Worm (Caenorhabditis elegans) whole organism, early embryonic: ENCODE data around the gene moc-6.

Source experiments
- B0310.2 ChIP-seq: sonication (generic microtip); optimal IDR thresholded peaks from 2 replicates; lab custom pipeline; 2016; ENCODE audit warnings: mild to moderate bottlenecking, missing genetic modification characterization, missing compliant biosample characterization
- ama-1 ChIP-seq: fragments of 150-350 bp; optimal IDR thresholded peaks from 2 replicates; lab custom pipeline; 2014
- ets-7 ChIP-seq: sonication (generic microtip); optimal IDR thresholded peaks from 2 replicates; lab custom pipeline; 2016; ENCODE audit warnings: missing genotype, missing genetic modification characterization, missing compliant biosample characterization
- hnd-1 ChIP-seq: sonication (generic microtip); optimal IDR thresholded peaks from 2 replicates; lab custom pipeline; 2016; ENCODE audit warnings: missing genetic modification characterization, missing compliant biosample characterization
- pes-1 ChIP-seq: fragments of 200-800 bp; sonication (Bioruptor generic); IDR thresholded peaks from 2 replicates; pipeline ENCODE4 v1.3.6; 2022; ENCODE audit warnings: missing genetic modification reagents, missing genetic modification characterization, missing compliant biosample characterization
- sea-1 ChIP-seq: fragments of 200-800 bp; sonication (Bioruptor generic); conservative IDR thresholded peaks from 2 replicates; pipeline ENCODE4 v1.3.6; 2022; ENCODE audit warnings: missing genetic modification characterization, missing compliant biosample characterization
- tbx-11 ChIP-seq: fragments of 200-800 bp; sonication (Bioruptor generic); IDR thresholded peaks from 2 replicates; pipeline ENCODE4 v1.3.6; 2022; ENCODE audit warnings: missing genetic modification characterization, missing compliant biosample characterization
- tbx-37 ChIP-seq: fragments of 200-800 bp; sonication (Bioruptor generic); conservative IDR thresholded peaks from 2 replicates; pipeline ENCODE4 v1.3.6; 2022; ENCODE audit warnings: missing genetic modification reagents, missing genetic modification characterization, missing compliant biosample characterization

DNA sequence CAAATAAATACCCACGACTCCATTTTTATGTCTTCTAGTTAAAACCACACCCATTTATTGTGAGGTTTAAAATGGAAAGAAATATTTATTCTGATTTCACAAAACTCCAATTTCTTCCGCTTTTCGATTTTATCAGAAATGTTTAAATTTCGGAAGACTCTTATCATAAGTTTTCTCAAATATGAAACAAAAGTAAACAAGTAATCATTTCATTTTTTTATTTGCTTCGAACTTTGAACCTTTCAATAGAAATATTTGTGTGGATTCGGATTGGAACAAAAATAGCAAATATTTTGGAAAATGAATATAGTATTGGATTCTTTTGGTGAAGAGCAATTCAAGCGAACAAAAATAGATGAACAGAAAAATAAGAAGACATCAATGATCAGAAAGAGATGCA is 26.0 kb downstream of the moc-6 start:
- TF ChIP-seq tbx-11 = no peak
- no peak for TF ChIP-seq pes-1
- no peak for TF ChIP-seq B0310.2 (tag; lab: Kevin White, UChicago)
- no peak for TF ChIP-seq sea-1 (GFP tag; lab: Robert Waterston, UW)
- no peak for TF ChIP-seq ama-1 (lab: Kevin White, UChicago)
- no peak for TF ChIP-seq ets-7
- TF ChIP-seq tbx-37 = no peak
- TF ChIP-seq hnd-1 = no peak
